Worm (Caenorhabditis elegans): ENCODE measurements around the gene abu-9.
"Not testable (repeated sequence)": the region's sequence is repeated elsewhere in the genome, so short reads cannot be mapped to it uniquely, and the experiment has no call there.

The abu-9 gene

DNA sequence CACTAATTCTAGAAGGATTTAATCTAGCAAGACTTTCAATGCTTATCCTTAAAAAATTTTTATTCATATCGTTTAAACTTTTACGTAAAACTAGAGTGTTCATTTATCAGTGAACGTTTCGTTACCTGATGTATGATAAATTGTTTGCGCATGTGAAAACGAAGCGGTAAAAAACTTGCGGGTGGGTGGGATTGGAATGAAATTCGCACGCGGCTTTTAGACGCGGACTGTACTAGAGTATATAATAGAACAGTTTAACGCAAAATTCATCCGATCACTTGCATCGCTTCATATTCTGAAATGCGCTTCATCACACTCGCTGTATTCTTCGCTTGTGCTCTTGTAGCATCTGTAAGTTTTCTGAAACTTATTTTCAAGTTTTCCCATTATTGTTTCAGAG lies at the start of gene abu-9:
TSS of gene abu-9 (plus strand) at position 301 of the 400 bp plus-strand sequence.
- TF ChIP-seq C34B4.2 (tag; optimal IDR thresholded peaks at IDR 0.05); ets-5 (GFP tag; IDR thresholded peaks at IDR 0.05); lsy-2 (tag; optimal IDR thresholded peaks at IDR 0.05): not testable (repeated sequence)

DNA sequence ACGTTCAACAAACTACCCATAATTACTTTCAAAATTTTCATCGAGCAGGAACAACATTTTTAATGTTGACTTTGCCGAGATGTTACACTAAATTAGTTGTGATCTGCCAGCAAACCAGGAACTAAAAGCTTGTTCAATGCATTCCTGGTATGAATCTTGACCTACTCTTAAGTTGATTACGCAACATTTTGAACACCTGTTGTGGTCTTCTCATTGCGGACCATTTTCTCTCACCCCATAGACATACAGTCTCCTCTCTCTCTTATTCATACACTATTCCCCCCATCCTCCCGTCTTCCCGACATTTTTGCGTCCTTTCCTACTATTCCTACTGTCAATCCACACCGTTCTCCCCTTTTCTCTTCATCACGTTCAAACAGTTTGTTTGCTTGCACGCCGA lies 48.4 kb upstream of the abu-9 start:
- TF ChIP-seq tbx-2 (tag; optimal IDR thresholded peaks at IDR 0.05) = no peak
- TF ChIP-seq zip-4 (GFP tag; optimal IDR thresholded peaks at IDR 0.05) = no peak
- no peak for TF ChIP-seq nhr-12 (tag; optimal IDR thresholded peaks at IDR 0.05)
- no peak for TF ChIP-seq mef-2 (tag; optimal IDR thresholded peaks at IDR 0.05)
- no peak for TF ChIP-seq pax-3 (tag; optimal IDR thresholded peaks at IDR 0.05)
- no peak for TF ChIP-seq unc-86 (tag; optimal IDR thresholded peaks at IDR 0.05)
- TF ChIP-seq zag-1 (tag; optimal IDR thresholded peaks at IDR 0.05) = no peak
- no peak for TF ChIP-seq C34B4.2 (tag; optimal IDR thresholded peaks at IDR 0.05)
- no peak for TF ChIP-seq nhr-11 (tag; optimal IDR thresholded peaks at IDR 0.05)
- no peak for TF ChIP-seq mab-9 (GFP tag; IDR thresholded peaks at IDR 0.05)
- TF ChIP-seq skn-1 (tag; optimal IDR thresholded peaks at IDR 0.05) = no peak
- no peak for TF ChIP-seq ztf-4 (tag; optimal IDR thresholded peaks at IDR 0.05)
- TF ChIP-seq unc-130 (tag; optimal IDR thresholded peaks at IDR 0.05) = no peak
- TF ChIP-seq nhr-84 (tag; optimal IDR thresholded peaks at IDR 0.05) = no peak
- no peak for TF ChIP-seq ceh-63 (GFP tag; optimal IDR thresholded peaks at IDR 0.05)
- TF ChIP-seq ceh-82 (tag; optimal IDR thresholded peaks at IDR 0.05) = no peak
- no peak for TF ChIP-seq nhr-76 (tag; optimal IDR thresholded peaks at IDR 0.05)
- TF ChIP-seq elt-3 (tag; optimal IDR thresholded peaks at IDR 0.05) = no peak

DNA sequence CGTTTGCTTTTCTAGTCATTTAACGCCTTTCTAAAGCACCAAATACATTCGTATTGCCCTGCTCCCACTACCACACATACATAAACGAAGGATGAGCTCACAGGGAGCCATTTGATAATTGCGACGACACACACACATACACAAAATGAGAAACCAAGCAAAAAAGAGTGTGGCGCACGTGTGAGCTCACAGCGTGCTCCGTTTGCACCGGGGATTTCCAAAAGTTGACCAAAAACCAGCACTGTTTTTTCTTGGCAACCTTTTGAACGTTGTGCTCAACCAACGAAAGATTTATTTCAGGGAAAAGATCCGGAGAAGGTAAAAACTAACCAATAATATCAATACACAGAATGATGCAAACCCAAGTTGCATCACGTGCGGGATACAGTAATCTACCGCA lies 47.0 kb upstream of the abu-9 start, which contains the start of gene ksr-1:
TSS of gene ksr-1 (plus strand) at position 301 of the 400 bp plus-strand sequence.
- TF ChIP-seq hlh-17 (GFP tag; optimal IDR thresholded peaks at IDR 0.05; ENCODE audit: borderline replicate concordance) (no peak), ces-1 (GFP tag; optimal IDR thresholded peaks at IDR 0.05) (no peak), skn-1 (tag; optimal IDR thresholded peaks at IDR 0.05) (no peak), aly-2 (tag; optimal IDR thresholded peaks at IDR 0.05) (no peak), nhr-84 (tag; optimal IDR thresholded peaks at IDR 0.05) (no peak), efl-3 (GFP tag; optimal IDR thresholded peaks at IDR 0.05) (no peak)

DNA sequence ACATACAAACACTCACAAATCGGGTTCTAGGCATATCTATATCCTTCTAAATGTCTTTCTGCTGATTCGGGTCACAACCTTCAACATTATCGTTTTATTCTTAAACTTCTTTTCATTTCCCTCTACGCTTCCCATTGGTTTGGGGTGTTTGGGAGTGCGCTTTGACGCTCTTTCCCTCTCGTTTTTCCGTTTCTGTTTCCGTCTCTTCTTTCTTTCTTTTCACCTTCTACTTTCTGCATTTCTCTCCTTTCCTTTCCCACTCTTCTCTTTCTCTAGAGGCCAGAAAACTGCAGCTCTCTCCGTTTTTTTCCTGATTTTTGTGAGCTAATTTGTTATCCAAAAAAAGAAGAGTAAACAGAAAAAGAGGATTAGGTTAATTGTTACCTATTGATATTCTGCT lies 45.6 kb upstream of the abu-9 start:
- peak; percentile 7 for TF ChIP-seq snu-23 (GFP tag; optimal IDR thresholded peaks at IDR 0.05)
- no peak for TF ChIP-seq ceh-63 (GFP tag; optimal IDR thresholded peaks at IDR 0.05)
- peak; percentile 91 for TF ChIP-seq blmp-1 (tag; optimal IDR thresholded peaks at IDR 0.05)
- TF ChIP-seq mep-1 (tag; optimal IDR thresholded peaks at IDR 0.05) = peak; percentile 3
- TF ChIP-seq efl-1 (optimal IDR thresholded peaks at IDR 0.05) = no peak
- TF ChIP-seq efl-1 (GFP tag; optimal IDR thresholded peaks at IDR 0.05 in 1 of 2) = peak in 1 of 2 experiments; percentile 5
- no peak for TF ChIP-seq hlh-17 (GFP tag; optimal IDR thresholded peaks at IDR 0.05; ENCODE audit: borderline replicate concordance)
- TF ChIP-seq nhr-71 (tag; optimal IDR thresholded peaks at IDR 0.05) = peak; percentile 12
- peak; percentile 64 for TF ChIP-seq lin-14 (GFP tag; optimal IDR thresholded peaks at IDR 0.05)
- TF ChIP-seq nhr-47 (tag; optimal IDR thresholded peaks at IDR 0.05) = peak; percentile 16
- peak; percentile 17 for TF ChIP-seq dsc-1 (tag; optimal IDR thresholded peaks at IDR 0.05)

DNA sequence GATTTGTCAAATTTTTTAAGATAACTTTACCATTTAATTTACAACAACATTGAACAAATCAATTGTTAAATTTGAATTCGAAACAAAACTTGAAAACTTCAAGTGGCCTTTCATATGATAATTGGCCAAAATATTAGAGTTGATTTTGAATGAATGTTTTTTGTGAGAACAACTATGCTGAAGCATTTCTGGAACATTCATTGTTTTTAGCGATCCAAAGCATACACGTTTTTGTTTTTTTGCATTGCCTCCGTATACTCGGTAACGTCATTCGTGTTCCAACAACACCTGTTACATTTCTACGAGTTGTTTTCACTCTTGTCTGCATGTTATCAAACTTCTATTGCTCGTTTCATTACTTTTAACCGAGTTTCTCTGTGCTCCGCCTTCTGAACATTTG lies 44.9 kb upstream of the abu-9 start:
- TF ChIP-seq nhr-85 (tag) (peak; percentile 26), egl-27 (tag; optimal IDR thresholded peaks at IDR 0.05) (no peak), efl-1 (optimal IDR thresholded peaks at IDR 0.05) (no peak), efl-1 (GFP tag; optimal IDR thresholded peaks at IDR 0.05 in 1 of 2) (peak in 1 of 2 experiments; percentile 55), mab-9 (GFP tag; IDR thresholded peaks at IDR 0.05) (no peak)
